Fruit fly (Drosophila melanogaster) whole organism, embryonic: ENCODE measurements around the gene CG11882.

Source experiments
- Aef1 ChIP-seq: fragments of 200-800 bp; sonication (Bioruptor generic); IDR thresholded peaks from 3 replicates; pipeline ENCODE4 v1.3.6; 2022; ENCODE audit warnings: missing biosample characterization, missing genetic modification characterization
- CG11504 ChIP-seq: fragments of 200-800 bp; sonication (Bioruptor generic); optimal IDR thresholded peaks from 3 replicates; lab custom pipeline; 2019; ENCODE audit warnings: missing biosample characterization, mild to moderate bottlenecking, missing genetic modification characterization, moderate library complexity
- CG12104 ChIP-seq: fragments of 200-800 bp; sonication (Bioruptor generic); optimal IDR thresholded peaks from 3 replicates; lab custom pipeline; 2016; ENCODE audit warnings: missing biosample characterization, missing genetic modification characterization
- CG13287 ChIP-seq: fragments of 200-800 bp; sonication (Bioruptor generic); IDR thresholded peaks from 2 replicates; pipeline ENCODE4 v1.3.6; 2022; ENCODE audit warnings: missing biosample characterization, missing genetic modification characterization; ENCODE audit not compliant: partially characterized antibody
- CG13424 ChIP-seq: fragments of 200-800 bp; sonication (Bioruptor generic); optimal IDR thresholded peaks from 2 replicates; lab custom pipeline; 2019; ENCODE audit warnings: missing biosample characterization, mild to moderate bottlenecking, missing genetic modification characterization, moderate library complexity
- CG13775 ChIP-seq: fragments of 200-800 bp; sonication (Bioruptor generic); optimal IDR thresholded peaks from 3 replicates; lab custom pipeline; 2017; ENCODE audit warnings: missing biosample characterization, mild to moderate bottlenecking, missing genetic modification characterization
- CG16813 ChIP-seq: fragments of 200-800 bp; sonication (Bioruptor generic); IDR thresholded peaks from 3 replicates; pipeline ENCODE4 v1.3.6; 2022; ENCODE audit warnings: missing biosample characterization, missing genetic modification characterization; ENCODE audit not compliant: partially characterized antibody
- CG17568 ChIP-seq: fragments of 200-800 bp; sonication (Bioruptor generic); optimal IDR thresholded peaks from 2 replicates; lab custom pipeline; 2018; ENCODE audit warnings: missing biosample characterization, mild to moderate bottlenecking, missing genetic modification characterization, moderate library complexity
- CG2678 ChIP-seq: fragments of 200-800 bp; sonication (Bioruptor generic); optimal IDR thresholded peaks from 3 replicates; lab custom pipeline; 2019; ENCODE audit warnings: missing biosample characterization, mild to moderate bottlenecking, missing genetic modification characterization, moderate library complexity
- CG30431 ChIP-seq: fragments of 200-800 bp; sonication (Bioruptor generic); optimal IDR thresholded peaks from 2 replicates; lab custom pipeline; 2017; ENCODE audit warnings: missing biosample characterization, missing genetic modification characterization
- CG32532 ChIP-seq: fragments of 200-800 bp; sonication (Bioruptor generic); IDR thresholded peaks from 2 replicates; pipeline ENCODE4 v1.3.6; 2022; ENCODE audit warnings: missing biosample characterization, missing genetic modification characterization
- CG3838 ChIP-seq: fragments of 200-800 bp; sonication (Bioruptor generic); optimal IDR thresholded peaks from 3 replicates; lab custom pipeline; 2016; ENCODE audit warnings: missing biosample characterization, missing genetic modification characterization
- CG3995 ChIP-seq: fragments of 200-800 bp; sonication (Bioruptor generic); optimal IDR thresholded peaks from 3 replicates; lab custom pipeline; 2016; ENCODE audit warnings: missing biosample characterization, missing genetic modification characterization
- CG42726 ChIP-seq: fragments of 200-800 bp; sonication (Bioruptor generic); IDR thresholded peaks from 2 replicates; pipeline ENCODE4 v1.3.6; 2022; ENCODE audit warnings: missing biosample characterization, missing genetic modification characterization; ENCODE audit not compliant: partially characterized antibody
- CG4617 ChIP-seq: fragments of 200-800 bp; sonication (Bioruptor generic); optimal IDR thresholded peaks from 3 replicates; lab custom pipeline; 2016; ENCODE audit warnings: missing biosample characterization, missing genetic modification characterization, borderline replicate concordance
- CG5245 ChIP-seq: fragments of 200-800 bp; sonication (Bioruptor generic); optimal IDR thresholded peaks from 3 replicates; lab custom pipeline; 2016; ENCODE audit warnings: missing biosample characterization, missing genetic modification characterization
- CG8290 ChIP-seq, 3 experiments: fragments of 200-800 bp; sonication (Bioruptor generic); optimal IDR thresholded peaks; 2 replicates each; lab custom pipeline; 2016 to 2019; ENCODE audit warnings: missing biosample characterization in 3 of 3, missing genetic modification characterization in 3 of 3, mild to moderate bottlenecking in 2 of 3, moderate library complexity in 1 of 3
- CG9932 ChIP-seq: fragments of 200-800 bp; sonication (Bioruptor generic); IDR thresholded peaks from 2 replicates; pipeline ENCODE4 v1.3.6; 2022; ENCODE audit warnings: missing biosample characterization, missing genetic modification characterization
- Fer2 ChIP-seq: fragments of 200-800 bp; sonication (Bioruptor generic); optimal IDR thresholded peaks from 2 replicates; lab custom pipeline; 2018; ENCODE audit warnings: missing biosample characterization, mild to moderate bottlenecking, missing genetic modification characterization, moderate library complexity
- Gug ChIP-seq: fragments of 200-800 bp; sonication (Bioruptor generic); IDR thresholded peaks from 4 replicates; pipeline ENCODE4 v1.3.6; 2022; ENCODE audit warnings: missing biosample characterization, missing genetic modification characterization
- HmgZ ChIP-seq: fragments of 200-800 bp; sonication (Bioruptor generic); optimal IDR thresholded peaks from 2 replicates; lab custom pipeline; 2018; ENCODE audit warnings: missing biosample characterization, mild to moderate bottlenecking, missing genetic modification characterization
- Hmx ChIP-seq: fragments of 200-800 bp; sonication (Bioruptor generic); optimal IDR thresholded peaks from 2 replicates; lab custom pipeline; 2016; ENCODE audit warnings: missing biosample characterization, missing genetic modification characterization
- PHDP ChIP-seq: fragments of 200-800 bp; sonication (Bioruptor generic); optimal IDR thresholded peaks from 3 replicates; lab custom pipeline; 2018; ENCODE audit warnings: missing biosample characterization, mild to moderate bottlenecking, missing genetic modification characterization, moderate library complexity
- Pdp1 ChIP-seq, 2 experiments: fragments of 200-800 bp; sonication (Bioruptor generic); optimal IDR thresholded peaks; 3 replicates each; lab custom pipeline; 2016; ENCODE audit warnings: missing biosample characterization in 2 of 2, missing genetic modification characterization in 2 of 2, mild to moderate bottlenecking in 1 of 2, moderate library complexity in 1 of 2
- Rfx ChIP-seq: fragments of 200-800 bp; sonication (Bioruptor generic); IDR thresholded peaks from 2 replicates; pipeline ENCODE4 v1.3.6; 2022; ENCODE audit warnings: missing biosample characterization, missing genetic modification characterization
- Six4 ChIP-seq: fragments of 200-800 bp; sonication (Bioruptor generic); optimal IDR thresholded peaks from 2 replicates; lab custom pipeline; 2016; ENCODE audit warnings: missing biosample characterization, missing genetic modification characterization
- ac ChIP-seq: fragments of 200-800 bp; sonication (Bioruptor generic); optimal IDR thresholded peaks from 3 replicates; lab custom pipeline; 2017; ENCODE audit warnings: missing biosample characterization, mild to moderate bottlenecking, missing genetic modification characterization
- ato ChIP-seq: fragments of 200-800 bp; sonication (Bioruptor generic); IDR thresholded peaks from 2 replicates; pipeline ENCODE4 v1.3.6; 2022; ENCODE audit warnings: missing biosample characterization, missing genetic modification characterization; ENCODE audit not compliant: partially characterized antibody
- bab2 ChIP-seq: fragments of 200-800 bp; sonication (Bioruptor generic); optimal IDR thresholded peaks from 2 replicates; lab custom pipeline; 2016; ENCODE audit warnings: missing biosample characterization, missing genetic modification characterization
- chinmo ChIP-seq: fragments of 200-800 bp; sonication (Bioruptor generic); IDR thresholded peaks from 4 replicates; pipeline ENCODE4 v1.3.6; 2022; ENCODE audit warnings: missing biosample characterization, missing genetic modification characterization; ENCODE audit not compliant: partially characterized antibody
- chn ChIP-seq: fragments of 200-800 bp; sonication (Bioruptor generic); optimal IDR thresholded peaks from 2 replicates; lab custom pipeline; 2016; ENCODE audit warnings: missing biosample characterization, missing genetic modification characterization
- dm ChIP-seq: fragments of 200-800 bp; sonication (Bioruptor generic); optimal IDR thresholded peaks from 3 replicates; lab custom pipeline; 2016; ENCODE audit warnings: missing biosample characterization, missing genetic modification characterization
- en ChIP-seq: fragments of 200-800 bp; sonication (Bioruptor generic); optimal IDR thresholded peaks from 2 replicates; lab custom pipeline; 2016; ENCODE audit warnings: missing biosample characterization, missing genetic modification characterization
- fd64A ChIP-seq: fragments of 200-800 bp; sonication (Bioruptor generic); optimal IDR thresholded peaks from 3 replicates; lab custom pipeline; 2018; ENCODE audit warnings: missing biosample characterization, mild to moderate bottlenecking, missing genetic modification characterization
- gem ChIP-seq: fragments of 200-800 bp; sonication (Bioruptor generic); optimal IDR thresholded peaks from 2 replicates; lab custom pipeline; 2019; ENCODE audit warnings: missing biosample characterization, mild to moderate bottlenecking, missing genetic modification characterization, moderate library complexity
- gsb ChIP-seq: fragments of 200-800 bp; sonication (Bioruptor generic); IDR thresholded peaks from 2 replicates; pipeline ENCODE4 v1.3.6; 2022; ENCODE audit warnings: missing biosample characterization, missing genetic modification characterization
- ind ChIP-seq: fragments of 200-800 bp; sonication (Bioruptor generic); optimal IDR thresholded peaks from 3 replicates; lab custom pipeline; 2016; ENCODE audit warnings: missing biosample characterization, missing genetic modification characterization
- lbe ChIP-seq: fragments of 200-800 bp; sonication (Bioruptor generic); optimal IDR thresholded peaks from 2 replicates; lab custom pipeline; 2016; ENCODE audit warnings: missing biosample characterization, mild to moderate bottlenecking, missing genetic modification characterization
- luna ChIP-seq: fragments of 200-800 bp; sonication (Bioruptor generic); optimal IDR thresholded peaks from 2 replicates; lab custom pipeline; 2016; ENCODE audit warnings: missing biosample characterization, missing genetic modification characterization
- pb ChIP-seq: fragments of 200-800 bp; sonication (Bioruptor generic); optimal IDR thresholded peaks from 3 replicates; lab custom pipeline; 2016; ENCODE audit warnings: missing biosample characterization, missing genetic modification characterization
- run ChIP-seq: fragments of 200-800 bp; sonication (Bioruptor generic); optimal IDR thresholded peaks from 3 replicates; lab custom pipeline; 2018; ENCODE audit warnings: missing biosample characterization, mild to moderate bottlenecking, missing genetic modification characterization
- scrt ChIP-seq: fragments of 200-800 bp; sonication (Bioruptor generic); optimal IDR thresholded peaks from 2 replicates; lab custom pipeline; 2018; ENCODE audit warnings: missing biosample characterization, mild to moderate bottlenecking, missing genetic modification characterization, moderate library complexity
- sna ChIP-seq: fragments of 200-800 bp; sonication (Bioruptor generic); IDR thresholded peaks from 2 replicates; pipeline ENCODE4 v1.3.6; 2022; ENCODE audit warnings: missing biosample characterization, missing genetic modification characterization; ENCODE audit not compliant: partially characterized antibody
- so ChIP-seq: fragments of 200-800 bp; sonication (Bioruptor generic); IDR thresholded peaks from 3 replicates; pipeline ENCODE4 v1.3.6; 2022; ENCODE audit warnings: missing biosample characterization, missing genetic modification characterization
- vfl ChIP-seq: fragments of 200-800 bp; sonication (Bioruptor generic); optimal IDR thresholded peaks from 2 replicates; lab custom pipeline; 2016; ENCODE audit warnings: missing biosample characterization, missing genetic modification characterization

CG11882 gene

dm6 chr3R:29157418-29158398 is 9.7 kb upstream of the CG11882 start, which contains the start of gene rdog (continued):
- TF ChIP-seq CG5245 (GFP tag; lab: Kevin White, UChicago) (peak; percentile 57), ato (GFP tag; lab: Robert Waterston, UW) (no peak), CG17568 (GFP tag; lab: Kevin White, UChicago) (no peak), CG30431 (GFP tag; lab: Kevin White, UChicago) (peak; percentile 62), CG4617 (GFP tag; lab: Kevin White, UChicago) (peak; percentile 46), lbe (GFP tag; lab: Kevin White, UChicago) (peak; percentile 49), Fer2 (peak; percentile 48), Aef1 (GFP tag; lab: Robert Waterston, UW) (peak; percentile 42; the same call in 1 of the 3 replicates)
- TF ChIP-seq, all 482 proteins: peak for 352

DNA sequence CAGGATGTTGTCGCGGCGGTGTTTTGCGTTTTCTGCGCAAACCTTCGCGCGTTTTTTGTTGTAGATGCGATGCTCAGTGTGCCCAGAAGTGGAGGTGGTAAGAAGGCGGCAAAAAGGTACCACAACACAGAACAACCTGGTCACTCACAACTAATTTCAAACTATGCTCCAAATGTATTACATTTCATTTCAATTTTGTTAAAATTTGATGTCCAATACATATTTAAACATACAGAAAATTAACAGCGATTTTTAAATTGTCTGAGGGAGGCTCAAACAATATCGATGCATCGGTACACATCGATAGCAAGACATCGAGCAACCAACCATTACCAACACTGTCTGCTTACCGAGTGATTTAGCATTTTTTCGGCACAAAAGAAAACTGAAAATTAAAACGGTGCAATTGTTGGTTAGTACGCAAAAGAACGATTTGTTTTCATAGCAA is 5.2 kb upstream of the CG11882 start, which contains the start of the genes Slbp and Rpn2:
Gene Slbp (minus strand): TSS at position 70 of the 448 bp plus-strand sequence.
Gene Rpn2 (plus strand): TSS at position 328 of the 448 bp plus-strand sequence.
- TF ChIP-seq CG13775: peak; percentile 26
- peak; percentile 34 for TF ChIP-seq CG2678
- TF ChIP-seq CG13424 (tag; lab: Kevin White, UChicago): no peak
- TF ChIP-seq en (GFP tag; lab: Kevin White, UChicago): peak; percentile 15
- peak; percentile 90 for TF ChIP-seq CG16813 (GFP tag; lab: Robert Waterston, UW)
- TF ChIP-seq CG3838 (GFP tag; lab: Kevin White, UChicago): no peak
- no peak for TF ChIP-seq Hmx
- TF ChIP-seq CG3995 (GFP tag; lab: Kevin White, UChicago): peak; percentile 41
- peak; percentile 34 for TF ChIP-seq bab2 (GFP tag; lab: Kevin White, UChicago)
- peak; percentile 87 for TF ChIP-seq CG42726 (GFP tag; lab: Robert Waterston, UW)
- peak; percentile 45 for TF ChIP-seq vfl (GFP tag; lab: Kevin White, UChicago)
- 0 out of 2 replicates have a peak, but pooled peaks have one; percentile 33 for TF ChIP-seq CG32532 (GFP tag; lab: Robert Waterston, UW)
- no peak for TF ChIP-seq luna (GFP tag; lab: Kevin White, UChicago)
- TF ChIP-seq pb: no peak
- TF ChIP-seq CG12104 (GFP tag; lab: Kevin White, UChicago): peak; percentile 29
- TF ChIP-seq CG11504 (tag; lab: Kevin White, UChicago): peak; percentile 51
- peak; percentile 54 for TF ChIP-seq CG8290 (GFP tag; optimal IDR thresholded peaks at IDR 0.05; lab: Kevin White, UChicago)
- peak in 1 of 2 experiments; percentile 64 for TF ChIP-seq CG8290 (tag; optimal IDR thresholded peaks at IDR 0.05; lab: Kevin White, UChicago)
- TF ChIP-seq ind: peak; percentile 19
- peak; percentile 31 to 70 for TF ChIP-seq Pdp1 (GFP tag; optimal IDR thresholded peaks at IDR 0.05; lab: Kevin White, UChicago)
- no peak for TF ChIP-seq run (tag; lab: Kevin White, UChicago)
- peak; percentile 85; the same call in 3 of the 4 replicates for TF ChIP-seq chinmo (GFP tag; lab: Robert Waterston, UW)
- peak; percentile 43 for TF ChIP-seq chn (GFP tag; lab: Kevin White, UChicago)
- no peak for TF ChIP-seq ac (GFP tag; lab: Kevin White, UChicago)
- peak; percentile 17; the same call in 1 of the 4 replicates for TF ChIP-seq Gug (GFP tag; lab: Robert Waterston, UW)
- peak; percentile 74 for TF ChIP-seq CG9932 (GFP tag; lab: Robert Waterston, UW)
- no peak for TF ChIP-seq scrt
- TF ChIP-seq so: 0 out of 3 replicates have a peak, but pooled peaks have one; percentile 46
- peak; percentile 98 for TF ChIP-seq CG13287
- TF ChIP-seq sna (GFP tag; lab: Robert Waterston, UW): peak; percentile 92
- peak; percentile 60 for TF ChIP-seq dm (GFP tag; lab: Kevin White, UChicago)
- TF ChIP-seq gsb (GFP tag; lab: Robert Waterston, UW): no peak
- TF ChIP-seq HmgZ (tag; lab: Kevin White, UChicago): peak; percentile 88
- no peak for TF ChIP-seq Six4 (GFP tag; lab: Kevin White, UChicago)
- peak; percentile 19 for TF ChIP-seq PHDP (tag; lab: Kevin White, UChicago)
- peak; percentile 26 for TF ChIP-seq gem (tag; lab: Kevin White, UChicago)
- no peak for TF ChIP-seq fd64A (GFP tag; lab: Kevin White, UChicago)
- TF ChIP-seq Rfx (GFP tag; lab: Robert Waterston, UW): peak; percentile 63
